Fruit fly (Drosophila melanogaster) whole organism, wandering third instar larva: ENCODE results near the gene CG16782.

ENCODE experiments used
- HLH106 ChIP-seq: fragments of 200-800 bp; optimal IDR thresholded peaks from 3 replicates; lab custom pipeline; 2019; ENCODE audit warnings: missing biosample characterization, mild to moderate bottlenecking, missing genetic modification characterization, moderate library complexity
- N ChIP-seq: fragments of >200 bp; optimal IDR thresholded peaks from 2 replicates; lab custom pipeline; 2018; ENCODE audit warnings: missing biosample characterization, missing external identifiers, missing genetic modification characterization
- foxo ChIP-seq, 2 experiments: fragments of 200-800 bp; sonication (Bioruptor generic); optimal IDR thresholded peaks; 2 replicates in 1 of 2; 3 replicates in 1 of 2; lab custom pipeline; 2016 to 2017; ENCODE audit warnings: missing biosample characterization in 2 of 2, missing genetic modification characterization in 2 of 2
- fru ChIP-seq: fragments of 200-800 bp; sonication (Bioruptor generic); optimal IDR thresholded peaks from 3 replicates; lab custom pipeline; 2016; ENCODE audit warnings: missing biosample characterization, mild to moderate bottlenecking, missing genetic modification characterization
- h ChIP-seq: fragments of 200-800 bp; sonication (Bioruptor generic); optimal IDR thresholded peaks from 3 replicates; lab custom pipeline; 2016; ENCODE audit warnings: missing biosample characterization, mild to moderate bottlenecking, missing genetic modification characterization
- psq ChIP-seq: fragments of 200-800 bp; sonication (Bioruptor generic); optimal IDR thresholded peaks from 3 replicates; lab custom pipeline; 2017; ENCODE audit warnings: missing biosample characterization, mild to moderate bottlenecking, missing genetic modification characterization, moderate library complexity

DNA sequence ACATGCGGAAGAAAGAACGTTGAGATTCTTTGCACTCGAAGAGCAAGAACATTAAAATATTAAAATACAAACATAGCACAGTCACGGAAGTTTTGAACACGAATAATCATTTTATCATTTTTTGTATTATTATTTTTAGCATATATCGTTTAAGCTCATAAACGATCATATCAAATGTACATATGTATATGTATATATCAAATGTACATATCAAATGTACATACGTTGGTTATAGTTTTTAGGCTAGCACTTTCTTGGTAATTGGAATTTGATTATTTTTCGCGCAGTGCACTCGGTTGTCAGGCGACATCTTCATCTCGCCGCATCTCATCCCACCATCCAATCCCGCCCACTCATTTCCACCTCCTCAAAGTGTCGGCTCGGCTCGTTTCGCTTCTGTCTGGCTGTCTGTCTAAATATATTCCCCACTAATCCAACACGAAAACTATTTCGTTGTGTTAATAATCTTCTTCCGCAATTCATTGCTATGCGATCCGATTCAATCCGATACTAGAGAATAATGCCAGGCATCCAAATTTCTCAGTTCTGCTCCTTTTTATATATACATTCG lies 4.5 kb downstream of the CG16782 start:
- TF ChIP-seq foxo (GFP tag; optimal IDR thresholded peaks at IDR 0.05; lab: Kevin White, UChicago) (no peak), fru (GFP tag; lab: Kevin White, UChicago) (no peak), HLH106 (tag; lab: Kevin White, UChicago) (no peak), h (GFP tag; lab: Kevin White, UChicago) (no peak), psq (no peak), N (GFP tag; lab: Kevin White, UChicago) (no peak)
